Fruit fly (Drosophila melanogaster) S2 (cell line): Measurements from ENCODE around the gene CG13010.

Experiments
- CG8478 ChIP-seq: fragments of >200 bp; optimal IDR thresholded peaks from 2 replicates; lab custom pipeline; 2018
- CTCF ChIP-seq, 2 experiments: fragments of >200 bp; optimal IDR thresholded peaks; 2 replicates each; lab custom pipeline; 2018

dm6 chrX:16683765-16684164 is 5.0 kb upstream of the CG13010 start, which contains the start of gene Axs:
- no peak for TF ChIP-seq CG8478
- peak; percentile 31 to 49 for TF ChIP-seq CTCF (optimal IDR thresholded peaks at IDR 0.05; lab: Kevin White, UChicago)
